Worm (Caenorhabditis elegans): ENCODE data around the gene lim-4.

Gene lim-4

DNA sequence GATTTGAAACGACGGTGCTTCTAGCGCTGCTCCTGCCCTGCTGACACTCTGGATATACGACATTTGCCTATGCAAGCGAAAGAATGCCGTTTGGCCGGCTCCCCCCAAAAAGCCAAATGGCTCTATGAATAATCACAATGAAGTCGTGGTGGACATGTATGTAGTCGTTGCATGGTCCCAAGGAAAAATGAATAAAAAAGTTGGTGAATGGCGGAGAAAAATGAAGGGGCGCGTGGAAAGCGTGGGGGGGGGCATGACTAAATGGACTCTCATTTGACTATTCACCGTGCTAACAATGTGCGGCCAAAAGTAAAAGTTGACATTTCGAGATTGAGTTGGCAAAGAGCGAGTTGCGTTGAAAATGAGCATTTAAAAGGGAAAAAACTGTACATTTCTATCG is 13.9 kb downstream of the lim-4 start:
- TF ChIP-seq madf-9 (GFP tag; conservative IDR thresholded peaks at IDR 0.05) (no peak), unc-62 (GFP tag; optimal IDR thresholded peaks at IDR 0.05 in 1 of 2) (peak in 1 of 2 experiments; percentile 98), unc-62 (tag; optimal IDR thresholded peaks at IDR 0.05) (no peak)

ce11 chrX:3858355-3858754 is 15.0 kb downstream of the lim-4 start:
- TF ChIP-seq ceh-62 (tag; optimal IDR thresholded peaks at IDR 0.05) (no peak), zip-2 (tag; optimal IDR thresholded peaks at IDR 0.05) (no peak), lir-3 (tag; optimal IDR thresholded peaks at IDR 0.05) (no peak), lin-38 (GFP tag; IDR thresholded peaks at IDR 0.05) (no peak), aha-1 (tag) (peak; percentile 27), nhr-11 (tag; optimal IDR thresholded peaks at IDR 0.05) (no peak), ceh-28 (tag; optimal IDR thresholded peaks at IDR 0.05) (no peak), tra-1 (GFP tag; IDR thresholded peaks at IDR 0.05) (no peak), zfp-3 (GFP tag; conservative IDR thresholded peaks at IDR 0.05) (no peak), lin-15B (tag; optimal IDR thresholded peaks at IDR 0.05) (no peak), pqm-1 (tag; optimal IDR thresholded peaks at IDR 0.05) (peak; percentile 16), dmd-8 (GFP tag; IDR thresholded peaks at IDR 0.05) (no peak), dve-1 (tag; optimal IDR thresholded peaks at IDR 0.05; ENCODE audit: insufficient read depth) (peak; percentile 56), vab-7 (GFP tag; IDR thresholded peaks at IDR 0.05) (no peak), Y105C5A.15 (GFP tag; IDR thresholded peaks at IDR 0.05) (no peak)

ce11 chrX:3857697-3858096 is 15.6 kb downstream of the lim-4 start, which contains the start of gene ceh-18:
TSS of gene ceh-18 (minus strand) at chrX:3857797.
- no peak for TF ChIP-seq rbr-2 (tag; optimal IDR thresholded peaks at IDR 0.05)
- no peak for TF ChIP-seq php-3 (GFP tag; IDR thresholded peaks at IDR 0.05)
- TF ChIP-seq zip-2 (tag; optimal IDR thresholded peaks at IDR 0.05) = no peak
- TF ChIP-seq duxl-1 (tag; optimal IDR thresholded peaks at IDR 0.05; ENCODE audit: poor library complexity) = no peak
- TF ChIP-seq tag-97 (GFP tag; IDR thresholded peaks at IDR 0.05) = no peak
- no peak for TF ChIP-seq madf-9 (GFP tag; conservative IDR thresholded peaks at IDR 0.05)
- no peak for TF ChIP-seq ztf-11 (tag; optimal IDR thresholded peaks at IDR 0.05)
- no peak for TF ChIP-seq Y75B8A.6 (GFP tag; IDR thresholded peaks at IDR 0.05)
- TF ChIP-seq nhr-102 (tag; optimal IDR thresholded peaks at IDR 0.05) = no peak
- no peak for TF ChIP-seq lin-13 (GFP tag; optimal IDR thresholded peaks at IDR 0.05)
- no peak for TF ChIP-seq sdz-12 (GFP tag; optimal IDR thresholded peaks at IDR 0.05)
- no peak for TF ChIP-seq vab-7 (GFP tag; IDR thresholded peaks at IDR 0.05)
- TF ChIP-seq zfp-2 (tag; optimal IDR thresholded peaks at IDR 0.05) = no peak

DNA sequence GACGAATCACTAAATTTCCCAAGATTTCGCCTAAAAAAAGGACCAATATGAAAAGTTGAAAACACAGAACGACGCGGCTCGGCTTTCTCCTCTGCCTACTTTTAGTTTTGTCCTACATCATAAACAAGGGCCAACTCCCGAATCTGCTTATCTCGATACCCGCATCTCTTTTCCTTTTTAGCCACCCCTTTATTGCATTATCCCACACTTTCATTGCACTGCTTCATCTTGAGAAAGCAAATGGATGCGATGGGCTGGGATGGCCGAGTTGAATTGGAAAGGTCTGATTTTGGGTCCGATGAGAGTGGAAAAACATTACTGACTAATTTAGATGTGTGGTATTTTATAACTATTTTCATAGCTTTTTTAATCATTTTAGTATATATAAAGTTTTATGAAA is 17.6 kb downstream of the lim-4 start:
- TF ChIP-seq nhr-10 (tag; optimal IDR thresholded peaks at IDR 0.05) (no peak), php-3 (GFP tag; IDR thresholded peaks at IDR 0.05) (no peak), daf-19 (GFP tag; conservative IDR thresholded peaks at IDR 0.05) (no peak), attf-4 (tag; optimal IDR thresholded peaks at IDR 0.05) (no peak), spr-3 (GFP tag; optimal IDR thresholded peaks at IDR 0.05) (no peak), T20F7.1 (GFP tag; optimal IDR thresholded peaks at IDR 0.05) (no peak), ces-1 (GFP tag; optimal IDR thresholded peaks at IDR 0.05) (no peak), tag-97 (GFP tag; IDR thresholded peaks at IDR 0.05) (no peak), madf-9 (GFP tag; conservative IDR thresholded peaks at IDR 0.05) (no peak), ceh-82 (tag; optimal IDR thresholded peaks at IDR 0.05) (no peak), ceh-32 (tag; optimal IDR thresholded peaks at IDR 0.05; ENCODE audit: poor library complexity) (no peak), nhr-111 (GFP tag; optimal IDR thresholded peaks at IDR 0.05) (no peak), lir-3 (tag; optimal IDR thresholded peaks at IDR 0.05) (no peak), nhr-41 (GFP tag; IDR thresholded peaks at IDR 0.05) (no peak), lim-7 (GFP tag; IDR thresholded peaks at IDR 0.05) (no peak), F26F4.8 (GFP tag; conservative IDR thresholded peaks at IDR 0.05) (no peak), ZK337.2 (GFP tag; IDR thresholded peaks at IDR 0.05) (no peak), unc-130 (GFP tag; optimal IDR thresholded peaks at IDR 0.05) (no peak)
